Worm (Caenorhabditis elegans): ENCODE measurements around the gene Y113G7A.12.

DNA sequence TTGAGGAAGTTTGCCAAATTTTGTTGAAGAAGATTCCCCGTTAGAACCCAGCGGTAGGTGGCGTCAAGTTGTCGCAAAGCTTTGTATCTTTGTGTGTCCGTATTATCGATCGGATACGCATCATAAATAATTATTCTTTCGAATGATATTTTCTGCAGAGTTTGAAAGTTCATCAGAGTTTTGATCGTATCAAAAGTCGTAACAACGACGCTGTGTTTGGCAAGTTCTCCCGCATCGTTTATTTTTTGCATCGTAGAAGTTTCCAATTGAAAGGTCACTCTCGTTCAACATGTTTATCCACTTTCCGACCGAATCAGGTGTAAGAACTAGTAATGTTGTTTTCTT lies 20.7 kb downstream of the Y113G7A.12 start:
- TF ChIP-seq nhr-11 (tag; optimal IDR thresholded peaks at IDR 0.05) = no peak
- TF ChIP-seq nhr-25 (tag; optimal IDR thresholded peaks at IDR 0.05) = no peak
- TF ChIP-seq lsy-2 (tag; optimal IDR thresholded peaks at IDR 0.05) = no peak

Measured in whole organism, L2 larva.